Worm (Caenorhabditis elegans) whole organism, early embryonic: ENCODE data around the gene col-145.

ENCODE experiments used
- ama-1 ChIP-seq: fragments of 150-350 bp; optimal IDR thresholded peaks from 2 replicates; lab custom pipeline; 2014
- ceh-36 ChIP-seq: sonication (generic microtip); optimal IDR thresholded peaks from 2 replicates; lab custom pipeline; 2016; ENCODE audit warnings: missing genetic modification characterization, inconsistent platforms, missing compliant biosample characterization
- flt-1 ChIP-seq: fragments of 200-800 bp; sonication (Bioruptor generic); IDR thresholded peaks from 2 replicates; pipeline ENCODE4 v1.3.6; 2022; ENCODE audit warnings: missing genetic modification characterization, missing compliant biosample characterization
- hmbx-1 ChIP-seq: sonication (generic microtip); optimal IDR thresholded peaks from 2 replicates; lab custom pipeline; 2016; ENCODE audit warnings: mild to moderate bottlenecking, missing genetic modification characterization, missing compliant biosample characterization
- pes-1 ChIP-seq: fragments of 200-800 bp; sonication (Bioruptor generic); IDR thresholded peaks from 2 replicates; pipeline ENCODE4 v1.3.6; 2022; ENCODE audit warnings: missing genetic modification reagents, missing genetic modification characterization, missing compliant biosample characterization
- scrt-1 ChIP-seq: fragments of 200-800 bp; sonication (Bioruptor generic); IDR thresholded peaks from 2 replicates; pipeline ENCODE4 v1.3.6; 2022; ENCODE audit warnings: missing genetic modification characterization, missing compliant biosample characterization

DNA sequence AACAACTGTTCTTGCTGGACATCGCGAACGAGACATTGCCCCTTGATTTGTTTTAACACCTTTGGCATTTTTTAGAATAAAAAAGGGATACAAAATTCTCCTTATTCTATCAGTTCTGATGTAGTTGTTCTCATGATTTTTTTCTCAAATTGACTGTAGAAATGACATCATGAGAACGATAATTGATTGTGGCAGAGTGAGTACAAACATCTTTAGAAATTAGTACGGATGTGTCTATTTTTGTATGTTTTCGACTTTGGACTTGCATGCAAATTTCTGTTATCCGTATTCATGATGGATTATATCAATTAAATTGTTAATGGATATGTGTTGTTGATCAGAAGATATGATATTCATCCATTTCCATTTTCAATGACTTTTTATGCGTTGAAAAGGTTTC, 14.7 kb downstream of the col-145 start:
- TF ChIP-seq hmbx-1 (tag; lab: Kevin White, UChicago) (no peak), ama-1 (no peak), ceh-36 (no peak), flt-1 (no peak), pes-1 (GFP tag; lab: Robert Waterston, UW) (no peak), scrt-1 (no peak)
